Worm (Caenorhabditis elegans) whole organism, early embryonic: ENCODE data around the gene cyp-35B1.

Experiments
- aly-1 ChIP-seq: sonication (generic microtip); optimal IDR thresholded peaks from 2 replicates; lab custom pipeline; 2016; ENCODE audit warnings: missing genetic modification characterization, missing compliant biosample characterization
- ama-1 ChIP-seq: fragments of 150-350 bp; optimal IDR thresholded peaks from 2 replicates; lab custom pipeline; 2014
- ceh-36 ChIP-seq: sonication (generic microtip); optimal IDR thresholded peaks from 2 replicates; lab custom pipeline; 2016; ENCODE audit warnings: missing genetic modification characterization, inconsistent platforms, missing compliant biosample characterization
- ets-7 ChIP-seq: sonication (generic microtip); optimal IDR thresholded peaks from 2 replicates; lab custom pipeline; 2016; ENCODE audit warnings: missing genotype, missing genetic modification characterization, missing compliant biosample characterization
- flt-1 ChIP-seq: fragments of 200-800 bp; sonication (Bioruptor generic); IDR thresholded peaks from 2 replicates; pipeline ENCODE4 v1.3.6; 2022; ENCODE audit warnings: missing genetic modification characterization, missing compliant biosample characterization
- hmbx-1 ChIP-seq: sonication (generic microtip); optimal IDR thresholded peaks from 2 replicates; lab custom pipeline; 2016; ENCODE audit warnings: mild to moderate bottlenecking, missing genetic modification characterization, missing compliant biosample characterization
- pes-1 ChIP-seq: fragments of 200-800 bp; sonication (Bioruptor generic); IDR thresholded peaks from 2 replicates; pipeline ENCODE4 v1.3.6; 2022; ENCODE audit warnings: missing genetic modification reagents, missing genetic modification characterization, missing compliant biosample characterization
- tbx-11 ChIP-seq: fragments of 200-800 bp; sonication (Bioruptor generic); IDR thresholded peaks from 2 replicates; pipeline ENCODE4 v1.3.6; 2022; ENCODE audit warnings: missing genetic modification characterization, missing compliant biosample characterization
- tbx-37 ChIP-seq: fragments of 200-800 bp; sonication (Bioruptor generic); conservative IDR thresholded peaks from 2 replicates; pipeline ENCODE4 v1.3.6; 2022; ENCODE audit warnings: missing genetic modification reagents, missing genetic modification characterization, missing compliant biosample characterization
- tra-4 ChIP-seq: sonication (generic microtip); optimal IDR thresholded peaks from 2 replicates; lab custom pipeline; 2017; ENCODE audit warnings: missing genetic modification characterization, missing compliant biosample characterization

- TF ChIP-seq ama-1 (lab: Kevin White, UChicago) (no peak), flt-1 (no peak), tra-4 (tag; lab: Kevin White, UChicago) (no peak), hmbx-1 (no peak), pes-1 (GFP tag; lab: Robert Waterston, UW) (no peak), tbx-11 (GFP tag; lab: Robert Waterston, UW) (no peak), aly-1 (tag; lab: Kevin White, UChicago) (no peak), ceh-36 (tag; lab: Kevin White, UChicago) (no peak), tbx-37 (GFP tag; lab: Robert Waterston, UW) (no peak), ets-7 (tag; lab: Kevin White, UChicago) (no peak)
Observed at ce11 chrV:3970410-3970809, 31.6 kb downstream of the cyp-35B1 start, which contains the start of gene cyp-34A9.
